Worm (Caenorhabditis elegans) whole organism, mixed stage, embryonic: ENCODE data around the gene K02F6.3.
A peak's percentile ranks its signal among the peaks of the same experiment; 100 is the strongest.
"Not testable (repeated sequence)": the region's sequence is repeated elsewhere in the genome, so short reads cannot be mapped to it uniquely, and the experiment has no call there.

ENCODE experiments used
- M03D4.4 ChIP-seq: sonication (generic microtip); optimal IDR thresholded peaks from 2 replicates; lab custom pipeline; 2017; ENCODE audit warnings: mild to moderate bottlenecking, missing genetic modification characterization, missing compliant biosample characterization
- bed-3 ChIP-seq: fragments of 200-800 bp; sonication (Bioruptor generic); optimal IDR thresholded peaks from 3 replicates; lab custom pipeline; 2018; ENCODE audit warnings: mild to moderate bottlenecking, missing genetic modification characterization, moderate library complexity, missing compliant biosample characterization
- blmp-1 ChIP-seq: fragments of 150-350 bp; optimal IDR thresholded peaks from 2 replicates; lab custom pipeline; 2014; ENCODE audit warnings: missing biosample characterization, missing genetic modification characterization
- ceh-43 ChIP-seq: fragments of 200-800 bp; sonication (Bioruptor generic); optimal IDR thresholded peaks from 2 replicates; lab custom pipeline; 2018; ENCODE audit warnings: mild to moderate bottlenecking, missing genetic modification characterization, moderate library complexity, missing compliant biosample characterization
- ceh-83 ChIP-seq: fragments of 200-800 bp; sonication (Bioruptor generic); optimal IDR thresholded peaks from 2 replicates; lab custom pipeline; 2018; ENCODE audit warnings: mild to moderate bottlenecking, missing genetic modification characterization, missing compliant biosample characterization
- ces-1 ChIP-seq: fragments of 150-350 bp; optimal IDR thresholded peaks from 2 replicates; lab custom pipeline; 2014; ENCODE audit warnings: missing biosample characterization, missing genetic modification reagents, missing genetic modification characterization
- cnd-1 ChIP-seq: fragments of 200-800 bp; sonication (Bioruptor generic); optimal IDR thresholded peaks from 2 replicates; lab custom pipeline; 2018; ENCODE audit warnings: mild to moderate bottlenecking, missing genetic modification characterization, missing compliant biosample characterization
- drap-1 ChIP-seq: fragments of 200-800 bp; sonication (Bioruptor generic); optimal IDR thresholded peaks from 3 replicates; lab custom pipeline; 2018; ENCODE audit warnings: mild to moderate bottlenecking, missing genetic modification characterization, missing compliant biosample characterization
- elt-1 ChIP-seq: sonication (generic microtip); optimal IDR thresholded peaks from 2 replicates; lab custom pipeline; 2017; ENCODE audit warnings: missing genetic modification characterization, mild to moderate bottlenecking, missing compliant biosample characterization, antibody characterized with exemption, moderate library complexity, borderline replicate concordance; ENCODE audit not compliant: insufficient read depth
- elt-3 ChIP-seq: fragments of 150-350 bp; optimal IDR thresholded peaks from 2 replicates; lab custom pipeline; 2014; ENCODE audit warnings: missing biosample characterization, missing genetic modification characterization
- ham-2 ChIP-seq: fragments of 200-800 bp; sonication (Bioruptor generic); optimal IDR thresholded peaks from 2 replicates; lab custom pipeline; 2018; ENCODE audit warnings: mild to moderate bottlenecking, missing genetic modification characterization, missing compliant biosample characterization
- hlh-1 ChIP-seq: fragments of 150-350 bp; optimal IDR thresholded peaks from 2 replicates; lab custom pipeline; 2014; ENCODE audit warnings: missing biosample characterization, missing genetic modification reagents, missing genetic modification characterization
- lin-32 ChIP-seq: fragments of 200-800 bp; sonication (Bioruptor generic); optimal IDR thresholded peaks from 2 replicates; lab custom pipeline; 2018; ENCODE audit warnings: mild to moderate bottlenecking, missing genetic modification characterization, missing compliant biosample characterization
- mep-1 ChIP-seq: fragments of 150-350 bp; optimal IDR thresholded peaks from 2 replicates; lab custom pipeline; 2017; ENCODE audit warnings: missing biosample characterization, missing genetic modification reagents, missing genetic modification characterization, inconsistent platforms
- mls-2 ChIP-seq: sonication (generic microtip); optimal IDR thresholded peaks from 2 replicates; lab custom pipeline; 2016; ENCODE audit warnings: mild to moderate bottlenecking, missing genetic modification characterization, moderate library complexity, missing compliant biosample characterization
- nhr-2 ChIP-seq: fragments of 150-350 bp; optimal IDR thresholded peaks from 2 replicates; lab custom pipeline; 2014; ENCODE audit warnings: missing biosample characterization, missing genetic modification characterization
- nhr-237 ChIP-seq: fragments of 150-350 bp; optimal IDR thresholded peaks from 2 replicates; lab custom pipeline; 2014; ENCODE audit warnings: missing biosample characterization, missing genetic modification characterization
- nhr-28 ChIP-seq: fragments of 150-350 bp; optimal IDR thresholded peaks from 2 replicates; lab custom pipeline; 2014; ENCODE audit warnings: missing biosample characterization, missing genetic modification characterization
- nhr-76 ChIP-seq: sonication (generic microtip); optimal IDR thresholded peaks from 2 replicates; lab custom pipeline; 2017; ENCODE audit warnings: missing biosample characterization, missing genetic modification characterization
- pha-4 ChIP-seq: fragments of 150-350 bp; optimal IDR thresholded peaks from 2 replicates; lab custom pipeline; 2018; ENCODE audit warnings: missing biosample characterization, missing genetic modification reagents, missing genetic modification characterization
- unc-120 ChIP-seq: sonication (generic microtip); optimal IDR thresholded peaks from 2 replicates; lab custom pipeline; 2017; ENCODE audit warnings: missing genetic modification characterization, missing compliant biosample characterization; ENCODE audit not compliant: poor library complexity, severe bottlenecking
- zip-8 ChIP-seq: fragments of 150-350 bp; optimal IDR thresholded peaks from 2 replicates; lab custom pipeline; 2014; ENCODE audit warnings: missing biosample characterization, missing genetic modification characterization

K02F6.3 gene

DNA sequence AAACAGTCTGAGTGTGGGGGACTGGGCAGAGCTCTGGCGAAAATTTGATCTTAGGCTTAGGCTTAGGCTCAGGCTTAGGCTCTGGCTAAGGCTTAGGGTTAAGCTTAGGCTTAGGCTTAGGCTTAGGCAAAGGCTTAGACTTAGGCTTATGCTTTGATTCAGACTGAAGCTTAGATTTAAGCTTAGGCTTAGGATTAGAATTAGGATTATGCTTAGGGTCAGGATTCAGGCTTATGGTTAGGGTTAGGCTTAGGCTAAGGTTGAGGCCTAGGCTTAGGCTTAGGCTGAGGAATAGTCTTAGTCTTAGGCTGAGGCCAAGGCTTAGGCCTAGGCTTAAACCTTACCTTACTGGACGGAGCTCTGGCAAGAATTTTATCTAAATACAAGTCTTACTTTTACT lies 19.1 kb upstream of the K02F6.3 start:
- TF ChIP-seq hlh-1 (tag; lab: Kevin White, UChicago) = no peak
- TF ChIP-seq ham-2 (GFP tag; lab: Kevin White, UChicago) = peak; percentile 12
- TF ChIP-seq, all 35 proteins: peak for 1

DNA sequence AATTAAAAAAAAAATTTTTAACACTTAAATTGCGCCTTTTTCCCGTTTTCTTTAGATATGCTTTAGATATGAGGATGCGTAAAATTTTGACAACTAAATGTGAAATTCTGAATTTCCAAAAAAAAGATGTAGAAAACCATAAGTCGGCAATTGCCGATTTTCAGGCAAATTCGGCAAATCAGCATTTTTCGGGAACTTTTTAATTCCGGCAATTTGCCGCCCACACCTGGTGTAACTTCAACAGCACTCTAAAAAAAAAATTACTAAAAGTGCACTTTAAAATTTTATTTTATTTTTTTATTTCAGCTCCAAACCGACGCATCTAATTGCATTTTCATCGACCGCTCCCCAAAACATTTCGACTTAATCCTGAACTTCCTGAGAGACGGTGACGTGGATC lies 15.5 kb upstream of the K02F6.3 start, which contains the start of gene K02F6.6:
K02F6.6 (plus strand) TSS at position 301 of the 400 bp plus-strand sequence.
- TF ChIP-seq hlh-1 (tag; lab: Kevin White, UChicago) (no peak), nhr-2 (no peak), drap-1 (no peak), M03D4.4 (tag; lab: Kevin White, UChicago) (no peak), cnd-1 (tag; lab: Kevin White, UChicago) (no peak), mls-2 (tag; lab: Kevin White, UChicago) (no peak), blmp-1 (no peak), nhr-237 (tag; lab: Kevin White, UChicago) (no peak), lin-32 (GFP tag; lab: Kevin White, UChicago) (no peak), mep-1 (no peak), ceh-83 (GFP tag; lab: Kevin White, UChicago) (no peak)

DNA sequence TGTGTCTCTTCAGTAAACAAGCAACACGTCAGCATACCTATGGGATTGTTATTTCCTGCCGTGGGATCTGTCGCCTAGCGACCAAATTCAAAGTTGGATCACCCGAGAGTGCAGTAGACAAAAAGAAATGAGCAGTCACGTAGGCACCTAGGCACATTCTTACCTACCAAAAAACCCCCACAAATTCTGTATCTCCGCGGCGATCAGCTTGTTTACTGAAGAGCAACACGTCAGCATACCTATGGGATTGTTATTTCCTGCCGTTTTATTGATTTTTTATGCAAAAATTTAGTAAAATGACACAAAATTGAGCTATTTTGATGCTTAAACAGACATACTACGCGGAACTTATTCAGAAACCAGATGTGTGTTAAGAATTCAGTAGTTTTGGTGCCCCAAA lies 11.6 kb upstream of the K02F6.3 start, which contains the start of gene K02F6.5:
K02F6.5 (plus strand) TSS at position 301 of the 400 bp plus-strand sequence.
- not testable (repeated sequence) for TF ChIP-seq elt-3 (tag; lab: Kevin White, UChicago); pha-4; cnd-1 (tag; lab: Kevin White, UChicago)

DNA sequence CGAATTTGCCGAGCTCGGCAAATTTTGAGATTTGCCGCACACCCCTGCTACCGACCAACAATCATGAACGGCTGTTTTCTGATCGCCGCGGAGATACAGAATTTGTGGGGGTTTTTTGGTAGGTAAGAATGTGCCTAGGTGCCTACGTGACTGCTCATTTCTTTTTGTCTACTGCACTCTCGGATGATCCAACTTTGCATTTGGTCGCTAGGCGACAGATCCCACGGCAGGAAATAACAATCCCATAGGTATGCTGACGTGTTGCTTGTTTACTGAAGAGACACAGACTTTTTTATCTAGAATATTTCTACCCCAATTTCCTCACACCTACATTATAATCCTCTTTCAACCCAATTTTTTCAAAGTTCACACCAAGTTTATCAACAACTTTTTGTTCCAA lies 11.1 kb upstream of the K02F6.3 start, which contains the start of gene K02F6.8:
K02F6.8 (minus strand) TSS at position 101 of the 400 bp plus-strand sequence.
- not testable (repeated sequence) for TF ChIP-seq nhr-28 (tag; lab: Kevin White, UChicago); nhr-76 (tag; lab: Kevin White, UChicago); blmp-1

ce11 chrII:2537754-2538153 lies 8.3 kb upstream of the K02F6.3 start, which contains the start of gene K02F6.7:
Gene K02F6.7, minus strand, starts transcription at chrII:2537854.
- no peak for TF ChIP-seq unc-120 (tag; lab: Kevin White, UChicago)
- TF ChIP-seq nhr-237 (tag; lab: Kevin White, UChicago) = no peak
- TF ChIP-seq hlh-1 (tag; lab: Kevin White, UChicago) = no peak
- TF ChIP-seq drap-1 = no peak
- no peak for TF ChIP-seq bed-3

DNA sequence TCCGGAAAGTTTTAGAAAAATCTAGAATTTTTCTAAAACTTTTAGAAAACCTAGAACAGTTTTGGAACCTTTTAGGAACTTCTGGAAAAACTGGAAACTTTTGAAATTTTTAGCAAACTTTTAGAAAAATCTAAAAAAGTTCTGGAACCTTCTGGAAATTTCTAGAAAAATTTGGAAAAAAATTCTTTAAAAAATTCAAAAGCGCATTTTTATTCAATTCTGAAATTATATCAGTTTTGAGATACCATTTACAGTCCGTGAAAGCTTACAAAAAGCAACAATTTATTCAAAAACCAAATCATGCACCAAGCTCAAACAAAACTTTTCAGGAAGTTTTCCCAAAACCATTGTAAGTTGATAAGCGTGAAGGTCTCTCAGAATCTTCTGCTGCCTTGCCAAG lies 7.8 kb upstream of the K02F6.3 start, which contains the start of gene K02F6.4:
K02F6.4 (plus strand) TSS at position 301 of the 400 bp plus-strand sequence.
- no peak for TF ChIP-seq ceh-83 (GFP tag; lab: Kevin White, UChicago)
- TF ChIP-seq mls-2 (tag; lab: Kevin White, UChicago) = no peak
- no peak for TF ChIP-seq elt-3 (tag; lab: Kevin White, UChicago)
- no peak for TF ChIP-seq ham-2 (GFP tag; lab: Kevin White, UChicago)
- no peak for TF ChIP-seq zip-8 (tag; lab: Kevin White, UChicago)

ce11 chrII:2553030-2553429 lies 7.0 kb downstream of the K02F6.3 start:
- TF ChIP-seq drap-1 (no peak), pha-4 (no peak), elt-1 (tag; lab: Kevin White, UChicago) (no peak), ces-1 (GFP tag; lab: Kevin White, UChicago) (no peak), ceh-43 (GFP tag; lab: Kevin White, UChicago) (no peak), M03D4.4 (tag; lab: Kevin White, UChicago) (no peak), unc-120 (tag; lab: Kevin White, UChicago) (no peak), bed-3 (no peak)

DNA sequence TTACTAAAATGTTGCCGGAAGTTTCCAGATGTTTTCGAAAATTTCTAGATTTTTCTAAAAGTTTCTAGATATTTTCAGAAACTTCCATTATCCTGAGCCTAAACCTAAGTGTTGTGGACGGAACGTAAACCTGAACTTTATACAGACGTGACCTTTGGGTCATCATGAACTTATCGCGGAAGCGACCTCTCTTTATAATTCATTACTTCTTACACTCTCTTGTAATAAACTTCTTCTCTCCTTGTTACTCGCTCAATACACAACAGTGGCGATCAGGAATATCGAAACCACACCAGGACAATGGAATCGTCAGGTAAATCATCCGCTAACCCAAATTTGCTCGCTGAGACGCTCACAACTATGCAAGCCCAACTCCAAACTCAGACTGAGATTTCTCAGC lies 7.6 kb downstream of the K02F6.3 start, which contains the start of gene K02F6.1:
K02F6.1 (plus strand) TSS at position 301 of the 400 bp plus-strand sequence.
- TF ChIP-seq nhr-237 (tag; lab: Kevin White, UChicago); unc-120 (tag; lab: Kevin White, UChicago); ces-1 (GFP tag; lab: Kevin White, UChicago): not testable (repeated sequence)
